Worm (Caenorhabditis elegans) whole organism, L4/young adult: Measurements from ENCODE around the gene ztf-28.

ENCODE experiments used
- W03F9.2 ChIP-seq: fragments of 150-350 bp; optimal IDR thresholded peaks from 2 replicates; lab custom pipeline; 2014; ENCODE audit warnings: missing biosample characterization, missing genetic modification characterization
- dao-5 ChIP-seq: sonication (generic microtip); optimal IDR thresholded peaks from 2 replicates; lab custom pipeline; 2016; ENCODE audit warnings: missing genotype, missing genetic modification characterization, moderate library complexity, missing compliant biosample characterization
- him-1 ChIP-seq: sonication (generic microtip); optimal IDR thresholded peaks from 2 replicates; lab custom pipeline; 2016; ENCODE audit warnings: missing genotype, missing genetic modification reagents, missing genetic modification characterization, missing compliant biosample characterization

ce11 chrV:2067419-2067818, 23.1 kb upstream of the ztf-28 start:
- TF ChIP-seq W03F9.2 (tag; lab: Kevin White, UChicago), result peak; percentile 44
- no peak for TF ChIP-seq him-1 (tag; lab: Kevin White, UChicago)
- no peak for TF ChIP-seq dao-5 (tag; lab: Kevin White, UChicago)
